Worm (Caenorhabditis elegans): ENCODE measurements around the gene tsct-1.

Gene tsct-1

ce11 chrX:12406592-12406991 lies 27.3 kb upstream of the tsct-1 start:
- TF ChIP-seq hlh-1 (tag; optimal IDR thresholded peaks at IDR 0.05) (no peak), ceh-39 (tag; optimal IDR thresholded peaks at IDR 0.05) (no peak), unc-120 (tag; optimal IDR thresholded peaks at IDR 0.05; ENCODE audit: poor library complexity, severe bottlenecking) (no peak), elt-3 (tag; optimal IDR thresholded peaks at IDR 0.05) (no peak), snpc-4 (tag; optimal IDR thresholded peaks at IDR 0.05) (no peak), nhr-76 (tag; optimal IDR thresholded peaks at IDR 0.05) (no peak), zip-8 (tag; optimal IDR thresholded peaks at IDR 0.05) (no peak), pha-4 (tag; optimal IDR thresholded peaks at IDR 0.05) (no peak)

ce11 chrX:12407297-12407696 lies 26.6 kb upstream of the tsct-1 start:
- no peak for TF ChIP-seq pha-4 (tag; optimal IDR thresholded peaks at IDR 0.05)
- TF ChIP-seq sptf-1 (tag; optimal IDR thresholded peaks at IDR 0.05): peak; percentile 71
- TF ChIP-seq mls-2 (tag; optimal IDR thresholded peaks at IDR 0.05): peak; percentile 33
- TF ChIP-seq ces-1 (GFP tag; optimal IDR thresholded peaks at IDR 0.05): peak; percentile 98
- TF ChIP-seq drap-1 (GFP tag; optimal IDR thresholded peaks at IDR 0.05): peak; percentile 62
- TF ChIP-seq unc-120 (tag; optimal IDR thresholded peaks at IDR 0.05; ENCODE audit: poor library complexity, severe bottlenecking): peak; percentile 32
- TF ChIP-seq mep-1 (tag; optimal IDR thresholded peaks at IDR 0.05): no peak

- TF ChIP-seq elt-1 (tag; optimal IDR thresholded peaks at IDR 0.05; ENCODE audit: borderline replicate concordance, insufficient read depth) (no peak), blmp-1 (tag; optimal IDR thresholded peaks at IDR 0.05) (no peak), nhr-28 (tag; optimal IDR thresholded peaks at IDR 0.05) (no peak), sptf-1 (tag; optimal IDR thresholded peaks at IDR 0.05) (no peak), ceh-43 (GFP tag; optimal IDR thresholded peaks at IDR 0.05) (no peak), unc-39 (tag; optimal IDR thresholded peaks at IDR 0.05) (no peak), unc-62 (GFP tag; optimal IDR thresholded peaks at IDR 0.05) (no peak), ceh-83 (GFP tag; optimal IDR thresholded peaks at IDR 0.05) (no peak), lin-13 (tag; optimal IDR thresholded peaks at IDR 0.05) (no peak), bed-3 (GFP tag; optimal IDR thresholded peaks at IDR 0.05) (no peak), hlh-1 (tag; optimal IDR thresholded peaks at IDR 0.05) (no peak), nhr-237 (tag; optimal IDR thresholded peaks at IDR 0.05) (no peak), nhr-2 (tag; optimal IDR thresholded peaks at IDR 0.05) (no peak), unc-120 (tag; optimal IDR thresholded peaks at IDR 0.05; ENCODE audit: poor library complexity, severe bottlenecking) (no peak), snpc-4 (tag; optimal IDR thresholded peaks at IDR 0.05) (no peak), pha-4 (tag; optimal IDR thresholded peaks at IDR 0.05) (no peak), sem-2 (GFP tag; optimal IDR thresholded peaks at IDR 0.05) (no peak)
Observed at ce11 chrX:12413941-12414340, 20.0 kb upstream of the tsct-1 start, which contains the start of gene lin-2. Gene lin-2, minus strand, starts transcription at chrX:12414041.

ce11 chrX:12415832-12416231 lies 18.1 kb upstream of the tsct-1 start:
- TF ChIP-seq ztf-11 (tag; optimal IDR thresholded peaks at IDR 0.05): no peak
- no peak for TF ChIP-seq unc-39 (tag; optimal IDR thresholded peaks at IDR 0.05)
- TF ChIP-seq hlh-1 (tag; optimal IDR thresholded peaks at IDR 0.05): peak; percentile 94
- TF ChIP-seq nhr-237 (tag; optimal IDR thresholded peaks at IDR 0.05): no peak

- TF ChIP-seq nhr-2 (tag; optimal IDR thresholded peaks at IDR 0.05) (no peak), nhr-237 (tag; optimal IDR thresholded peaks at IDR 0.05) (no peak), ceh-43 (GFP tag; optimal IDR thresholded peaks at IDR 0.05) (no peak), nhr-76 (tag; optimal IDR thresholded peaks at IDR 0.05) (no peak), pha-4 (tag; optimal IDR thresholded peaks at IDR 0.05) (no peak), nhr-12 (tag; optimal IDR thresholded peaks at IDR 0.05) (no peak)
Observed at ce11 chrX:12422580-12422979, 11.3 kb upstream of the tsct-1 start.

- no peak for TF ChIP-seq M03D4.4 (tag; optimal IDR thresholded peaks at IDR 0.05)
- TF ChIP-seq ceh-43 (GFP tag; optimal IDR thresholded peaks at IDR 0.05): no peak
- TF ChIP-seq unc-62 (GFP tag; optimal IDR thresholded peaks at IDR 0.05): peak; percentile 1
- TF ChIP-seq nhr-28 (tag; optimal IDR thresholded peaks at IDR 0.05): no peak
- no peak for TF ChIP-seq tbx-8 (GFP tag; optimal IDR thresholded peaks at IDR 0.05)
- no peak for TF ChIP-seq zip-8 (tag; optimal IDR thresholded peaks at IDR 0.05)
Observed at ce11 chrX:12425427-12425826, 8.5 kb upstream of the tsct-1 start, which contains the start of gene T24D3.2. Gene T24D3.2, plus strand, starts transcription at chrX:12425730.

Data from whole organism, mixed stage, embryonic.